Fruit fly (Drosophila melanogaster) whole organism, embryonic: Measurements from ENCODE around the gene CG3764.

ENCODE experiments used
- CG15601 ChIP-seq: fragments of 200-800 bp; sonication (Bioruptor generic); optimal IDR thresholded peaks from 3 replicates; lab custom pipeline; 2019; ENCODE audit warnings: missing biosample characterization, mild to moderate bottlenecking, missing genetic modification characterization, moderate library complexity
- Sry-β ChIP-seq: fragments of 200-800 bp; sonication (Bioruptor generic); optimal IDR thresholded peaks from 2 replicates; lab custom pipeline; 2018; ENCODE audit warnings: missing biosample characterization, mild to moderate bottlenecking, missing genetic modification characterization, moderate library complexity
- cas ChIP-seq: fragments of 200-800 bp; sonication (Bioruptor generic); IDR thresholded peaks from 2 replicates; pipeline ENCODE4 v1.3.6; 2022; ENCODE audit warnings: missing biosample characterization, missing genetic modification characterization
- disco-r ChIP-seq: fragments of 200-800 bp; sonication (Bioruptor generic); optimal IDR thresholded peaks from 2 replicates; lab custom pipeline; 2016; ENCODE audit warnings: missing biosample characterization, missing genetic modification characterization
- org-1 ChIP-seq: fragments of 200-800 bp; sonication (Bioruptor generic); optimal IDR thresholded peaks from 2 replicates; lab custom pipeline; 2017; ENCODE audit warnings: missing biosample characterization, missing genetic modification characterization
- sens-2 ChIP-seq: fragments of 200-800 bp; sonication (Bioruptor generic); IDR thresholded peaks from 2 replicates; pipeline ENCODE4 v1.3.6; 2022; ENCODE audit warnings: missing biosample characterization, missing genetic modification characterization

DNA sequence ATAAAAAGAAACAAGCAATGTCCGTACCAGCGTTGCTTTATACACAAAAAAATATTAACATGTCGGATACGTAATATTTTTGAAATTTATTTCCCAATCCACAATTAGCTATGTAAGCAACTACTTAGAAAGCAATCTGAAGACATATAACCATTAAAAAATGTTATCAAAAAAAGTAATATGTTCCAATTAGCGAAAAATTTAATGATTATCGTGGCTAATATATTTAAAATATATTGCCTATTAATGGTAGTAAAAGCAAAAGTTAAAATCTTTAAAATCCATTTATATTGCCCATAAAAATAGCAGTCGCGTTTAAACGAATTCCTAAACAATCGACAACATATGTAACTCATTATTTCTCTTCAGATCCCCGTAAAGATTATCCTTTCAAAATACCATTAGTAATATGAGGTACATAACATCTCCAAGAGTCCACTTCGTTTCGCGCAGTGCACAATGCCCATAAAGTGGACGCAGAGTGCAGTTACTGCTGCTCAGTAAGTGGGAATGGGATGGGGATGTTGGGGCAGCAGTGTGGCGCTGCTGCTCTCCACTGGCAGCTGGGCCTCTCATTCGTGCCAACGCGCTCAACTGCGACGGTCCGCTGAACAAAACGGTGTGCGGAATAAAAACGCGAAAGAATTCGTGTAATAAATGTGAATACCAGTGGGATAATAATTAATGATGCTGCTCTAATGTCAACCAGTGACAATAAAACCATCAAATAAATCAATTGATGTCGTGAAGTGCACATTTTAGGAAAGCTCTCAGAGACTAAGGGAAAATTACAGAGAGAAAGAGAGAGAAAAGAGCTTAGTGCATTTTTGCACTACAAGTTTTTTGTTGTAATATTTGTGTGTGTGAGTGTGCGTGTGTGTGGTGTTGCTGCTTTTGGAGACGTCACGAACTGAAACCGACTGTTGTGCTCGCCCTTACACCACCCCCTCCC, 26.0 kb downstream of the CG3764 start:
- TF ChIP-seq org-1, result peak; percentile 5
- 0 out of 2 replicates have a peak, but pooled peaks have one; percentile 49 for TF ChIP-seq cas (GFP tag; lab: Robert Waterston, UW)
- no peak for TF ChIP-seq CG15601 (tag; lab: Kevin White, UChicago)
- TF ChIP-seq disco-r (GFP tag; lab: Kevin White, UChicago), result no peak
- no peak for TF ChIP-seq Sry-β (GFP tag; lab: Kevin White, UChicago)
- TF ChIP-seq sens-2, result no peak
